Fruit fly (Drosophila melanogaster) ovary, adult (tissue): ENCODE data around the gene Past1.

ENCODE experiments used
- CG17801 ChIP-seq: fragments of 200-800 bp; optimal IDR thresholded peaks from 2 replicates; lab custom pipeline; 2019; ENCODE audit warnings: missing biosample characterization, mild to moderate bottlenecking, missing genetic modification characterization, moderate library complexity; ENCODE audit not compliant: partially characterized antibody

Past1 gene

dm6 chr3R:12743580-12743979, 46.5 kb downstream of the Past1 start, which contains the start of gene Ugt37A3:
Ugt37A3 (minus strand) TSS chr3R:12743680.
- TF ChIP-seq CG17801 (GFP tag; lab: Kevin White, UChicago), result no peak

- TF ChIP-seq CG17801 (GFP tag; lab: Kevin White, UChicago), result no peak
Observed at dm6 chr3R:12751027-12751426, 53.9 kb downstream of the Past1 start.
